Worm (Caenorhabditis elegans): Measurements from ENCODE around the gene hlh-30.

Gene hlh-30

ce11 chrIV:4019836-4020235 lies 14.9 kb downstream of the hlh-30 start (continued):
- TF ChIP-seq Y116A8C.19 (tag; optimal IDR thresholded peaks at IDR 0.05; ENCODE audit: borderline replicate concordance): no peak
- peak; percentile 36 for TF ChIP-seq ceh-8 (GFP tag; optimal IDR thresholded peaks at IDR 0.05)
- TF ChIP-seq nhr-19 (GFP tag; conservative IDR thresholded peaks at IDR 0.05): peak; percentile 51
- peak in 1 of 6 experiments; percentile 14 for TF ChIP-seq elt-3 (tag; optimal IDR thresholded peaks at IDR 0.05)
- no peak for TF ChIP-seq lin-15B (tag; optimal IDR thresholded peaks at IDR 0.05)
- peak in 1 of 2 experiments; percentile 67 for TF ChIP-seq egl-27 (tag; optimal IDR thresholded peaks at IDR 0.05)
- TF ChIP-seq mdl-1 (tag; optimal IDR thresholded peaks at IDR 0.05): peak in 1 of 2 experiments; percentile 71
- TF ChIP-seq mep-1 (tag; optimal IDR thresholded peaks at IDR 0.05): peak; percentile 79
- peak; percentile 62 for TF ChIP-seq swsn-7 (tag; optimal IDR thresholded peaks at IDR 0.05)
- TF ChIP-seq hpl-2 (GFP tag; optimal IDR thresholded peaks at IDR 0.05): no peak
- peak; percentile 32 for TF ChIP-seq zag-1 (tag; optimal IDR thresholded peaks at IDR 0.05)
- peak; percentile 95 for TF ChIP-seq blmp-1 (tag; optimal IDR thresholded peaks at IDR 0.05)
- TF ChIP-seq fkh-10 (GFP tag; optimal IDR thresholded peaks at IDR 0.05): peak; percentile 62
- TF ChIP-seq nhr-85 (tag): peak; percentile 21
- peak; percentile 76 for TF ChIP-seq dsc-1 (tag; optimal IDR thresholded peaks at IDR 0.05)
- no peak for TF ChIP-seq nhr-28 (tag; optimal IDR thresholded peaks at IDR 0.05)
- no peak for TF ChIP-seq ama-1 (optimal IDR thresholded peaks at IDR 0.05)
- no peak for TF ChIP-seq ceh-63 (GFP tag; optimal IDR thresholded peaks at IDR 0.05)
- no peak for TF ChIP-seq F16B12.6 (tag; optimal IDR thresholded peaks at IDR 0.05)
- TF ChIP-seq skn-1 (tag; optimal IDR thresholded peaks at IDR 0.05): peak; percentile 46
- peak; percentile 67 for TF ChIP-seq unc-86 (tag; optimal IDR thresholded peaks at IDR 0.05)
- TF ChIP-seq zip-4 (GFP tag; optimal IDR thresholded peaks at IDR 0.05): no peak
- peak; percentile 31; the same call in 1 of the 2 replicates for TF ChIP-seq isw-1 (GFP tag; IDR thresholded peaks at IDR 0.05)
- TF ChIP-seq sox-4 (tag; optimal IDR thresholded peaks at IDR 0.05): no peak
- TF ChIP-seq lin-14 (GFP tag; optimal IDR thresholded peaks at IDR 0.05): peak; percentile 96
- TF ChIP-seq fkh-8 (tag; optimal IDR thresholded peaks at IDR 0.05): peak; percentile 62
- TF ChIP-seq lin-13 (GFP tag; optimal IDR thresholded peaks at IDR 0.05): peak; percentile 51
- TF ChIP-seq lin-35 (GFP tag; optimal IDR thresholded peaks at IDR 0.05): peak; percentile 53 to 56
- peak; percentile 42 for TF ChIP-seq xbp-1 (tag; optimal IDR thresholded peaks at IDR 0.05)
- TF ChIP-seq nhr-12 (tag; optimal IDR thresholded peaks at IDR 0.05): no peak
- peak; percentile 26 for TF ChIP-seq aly-2 (tag; optimal IDR thresholded peaks at IDR 0.05)
- no peak for TF ChIP-seq ztf-11 (tag; optimal IDR thresholded peaks at IDR 0.05)
- peak; percentile 83 for TF ChIP-seq nhr-71 (tag; optimal IDR thresholded peaks at IDR 0.05)
- TF ChIP-seq sptf-1 (tag; optimal IDR thresholded peaks at IDR 0.05): no peak
- TF ChIP-seq nhr-90 (tag; optimal IDR thresholded peaks at IDR 0.05; ENCODE audit: poor library complexity): peak; percentile 3
- no peak for TF ChIP-seq efl-3 (GFP tag; optimal IDR thresholded peaks at IDR 0.05)
- TF ChIP-seq C16A3.4 (tag; optimal IDR thresholded peaks at IDR 0.05): peak; percentile 62
- TF ChIP-seq mab-9 (GFP tag; IDR thresholded peaks at IDR 0.05): no peak
- peak; percentile 18 to 51 (median 44) for TF ChIP-seq dpl-1 (GFP tag; optimal IDR thresholded peaks at IDR 0.05)

- TF ChIP-seq lin-14 (GFP tag; optimal IDR thresholded peaks at IDR 0.05): peak; percentile 54
- TF ChIP-seq nhr-76 (tag; optimal IDR thresholded peaks at IDR 0.05): no peak
- TF ChIP-seq pag-3 (tag; optimal IDR thresholded peaks at IDR 0.05; ENCODE audit: borderline replicate concordance, insufficient read depth): peak; percentile 42
- peak in 1 of 3 experiments; percentile 24 for TF ChIP-seq ceh-82 (tag; optimal IDR thresholded peaks at IDR 0.05)
- TF ChIP-seq nhr-85 (tag): peak; percentile 58
- TF ChIP-seq C04F5.9 (tag; optimal IDR thresholded peaks at IDR 0.05): no peak
- TF ChIP-seq isw-1 (GFP tag; IDR thresholded peaks at IDR 0.05): peak; percentile 3; the same call in 1 of the 2 replicates
Observed at ce11 chrIV:4018692-4019387, 15.9 kb downstream of the hlh-30 start.

Measured in whole organism, L1 larva.